Worm (Caenorhabditis elegans) whole organism, L4 larva: ENCODE results near the gene tir-1.

ENCODE experiments used
- D1046.2 ChIP-seq: fragments of 200-800 bp; sonication (Bioruptor generic); IDR thresholded peaks from 2 replicates; pipeline ENCODE4 v1.3.6; 2022; ENCODE audit warnings: missing genetic modification characterization, missing compliant biosample characterization
- F37D6.2 ChIP-seq: sonication (generic microtip); optimal IDR thresholded peaks from 2 replicates; lab custom pipeline; 2016; ENCODE audit warnings: mild to moderate bottlenecking, missing genetic modification characterization, missing compliant biosample characterization
- F49E8.2 ChIP-seq: sonication (generic microtip); optimal IDR thresholded peaks from 2 replicates; lab custom pipeline; 2016; ENCODE audit warnings: missing compliant biosample characterization, mild to moderate bottlenecking, missing genetic modification characterization, borderline replicate concordance
- Y48G9A.11 ChIP-seq: fragments of 200-800 bp; sonication (Bioruptor generic); IDR thresholded peaks from 2 replicates; pipeline ENCODE4 v1.3.6; 2022; ENCODE audit warnings: missing genetic modification reagents, missing genetic modification characterization, missing compliant biosample characterization
- ZK337.2 ChIP-seq: fragments of 200-800 bp; sonication (Bioruptor generic); IDR thresholded peaks from 2 replicates; pipeline ENCODE4 v1.3.6; 2022; ENCODE audit warnings: missing genetic modification reagents, missing genetic modification characterization, missing compliant biosample characterization
- ZK546.5 ChIP-seq, 2 experiments: sonication (generic microtip); optimal IDR thresholded peaks; 2 replicates each; lab custom pipeline; 2017; ENCODE audit warnings: missing biosample characterization in 2 of 2, missing genetic modification characterization in 2 of 2
- arid-1 ChIP-seq: fragments of 200-800 bp; sonication (Bioruptor generic); conservative IDR thresholded peaks from 2 replicates; pipeline ENCODE4 v1.3.6; 2022; ENCODE audit warnings: missing genetic modification reagents, missing genetic modification characterization, missing compliant biosample characterization
- ceh-62 ChIP-seq: sonication (generic microtip); optimal IDR thresholded peaks from 2 replicates; lab custom pipeline; 2017; ENCODE audit warnings: missing biosample characterization, missing genetic modification characterization
- ces-1 ChIP-seq: fragments of 150-350 bp; sonication (generic microtip); optimal IDR thresholded peaks from 4 replicates; lab custom pipeline; 2014; ENCODE audit warnings: missing biosample characterization, missing genetic modification reagents, missing genetic modification characterization
- cey-2 ChIP-seq: sonication (generic microtip); optimal IDR thresholded peaks from 3 replicates; lab custom pipeline; 2017; ENCODE audit warnings: missing genetic modification characterization, mild to moderate bottlenecking, missing compliant biosample characterization, antibody characterized with exemption, borderline replicate concordance; ENCODE audit not compliant: insufficient read depth
- ctbp-1 ChIP-seq: fragments of 200-800 bp; sonication (Bioruptor generic); IDR thresholded peaks from 2 replicates; pipeline ENCODE4 v1.3.6; 2022; ENCODE audit warnings: missing genetic modification reagents, missing genetic modification characterization, missing compliant biosample characterization
- daf-16 ChIP-seq, 3 experiments: sonication (generic microtip); optimal IDR thresholded peaks; 2 replicates each; lab custom pipeline; 2016 to 2017; ENCODE audit warnings: missing genetic modification characterization in 3 of 3, missing genetic modification reagents in 3 of 3, mild to moderate bottlenecking in 2 of 3, missing compliant biosample characterization in 2 of 3, missing biosample characterization in 1 of 3, moderate library complexity in 1 of 3
- daf-8 ChIP-seq: fragments of 200-800 bp; sonication (Bioruptor generic); IDR thresholded peaks from 2 replicates; pipeline ENCODE4 v1.3.6; 2022; ENCODE audit warnings: missing genetic modification characterization, missing compliant biosample characterization
- dmd-9 ChIP-seq: fragments of 200-800 bp; sonication (Bioruptor generic); IDR thresholded peaks from 2 replicates; pipeline ENCODE4 v1.3.6; 2022; ENCODE audit warnings: missing genetic modification reagents, missing genetic modification characterization, missing compliant biosample characterization
- dve-1 ChIP-seq: sonication (generic microtip); optimal IDR thresholded peaks from 2 replicates; lab custom pipeline; 2017; ENCODE audit warnings: antibody characterized with exemption, mild to moderate bottlenecking, missing genetic modification characterization, missing compliant biosample characterization; ENCODE audit not compliant: insufficient read depth
- egl-27 ChIP-seq: sonication (generic microtip); optimal IDR thresholded peaks from 3 replicates; lab custom pipeline; 2017; ENCODE audit warnings: missing biosample characterization, missing genetic modification reagents, missing genetic modification characterization
- egl-43 ChIP-seq: fragments of 200-800 bp; sonication (Bioruptor generic); IDR thresholded peaks from 2 replicates; pipeline ENCODE4 v1.3.6; 2022; ENCODE audit warnings: missing genetic modification reagents, missing genetic modification characterization, missing compliant biosample characterization
- fkh-10 ChIP-seq: fragments of 150-350 bp; optimal IDR thresholded peaks from 2 replicates; lab custom pipeline; 2014; ENCODE audit warnings: missing biosample characterization, missing genetic modification reagents, missing genetic modification characterization
- gei-8 ChIP-seq: fragments of 200-800 bp; sonication (Bioruptor generic); optimal IDR thresholded peaks from 2 replicates; lab custom pipeline; 2018; ENCODE audit warnings: mild to moderate bottlenecking, missing genetic modification characterization, missing compliant biosample characterization
- hif-1 ChIP-seq, 2 experiments: sonication (generic microtip); optimal IDR thresholded peaks; 2 replicates each; lab custom pipeline; 2016 to 2017; ENCODE audit warnings: missing compliant biosample characterization in 2 of 2, missing genetic modification characterization in 2 of 2, missing genetic modification reagents in 2 of 2, missing genotype in 2 of 2, mild to moderate bottlenecking in 1 of 2
- hlh-11 ChIP-seq: fragments of 200-800 bp; sonication (Bioruptor generic); optimal IDR thresholded peaks from 2 replicates; lab custom pipeline; 2018; ENCODE audit warnings: mild to moderate bottlenecking, missing genetic modification characterization, missing compliant biosample characterization
- lim-7 ChIP-seq: fragments of 200-800 bp; sonication (Bioruptor generic); IDR thresholded peaks from 2 replicates; pipeline ENCODE4 v1.3.6; 2022; ENCODE audit warnings: missing genetic modification characterization, missing compliant biosample characterization
- lin-13 ChIP-seq: fragments of 150-350 bp; optimal IDR thresholded peaks from 2 replicates; lab custom pipeline; 2014; ENCODE audit warnings: missing biosample characterization, missing genetic modification reagents, missing genetic modification characterization
- lin-15B ChIP-seq: fragments of 150-350 bp; sonication (generic microtip); optimal IDR thresholded peaks from 3 replicates; lab custom pipeline; 2014; ENCODE audit warnings: missing biosample characterization, missing genetic modification characterization
- lsy-2 ChIP-seq, 2 experiments: fragments of 150-350 bp in 1 of 2; sonication (generic microtip) in 1 of 2; optimal IDR thresholded peaks; 2 replicates each; lab custom pipeline; 2014 to 2017; ENCODE audit warnings: missing biosample characterization in 2 of 2, missing genetic modification characterization in 2 of 2
- madf-5 ChIP-seq, 2 experiments: fragments of 200-800 bp; sonication (Bioruptor generic); IDR thresholded peaks; 2 replicates each; pipeline ENCODE4 v1.3.6; 2022; ENCODE audit warnings: missing compliant biosample characterization in 2 of 2, missing genetic modification characterization in 2 of 2
- madf-9 ChIP-seq: fragments of 200-800 bp; sonication (Bioruptor generic); conservative IDR thresholded peaks from 2 replicates; pipeline ENCODE4 v1.3.6; 2022; ENCODE audit warnings: missing genetic modification reagents, missing genetic modification characterization, missing compliant biosample characterization
- mes-2 ChIP-seq: sonication (generic microtip); optimal IDR thresholded peaks from 2 replicates; lab custom pipeline; 2016; ENCODE audit warnings: missing genotype, mild to moderate bottlenecking, missing genetic modification characterization, missing compliant biosample characterization; ENCODE audit not compliant: poor library complexity, severe bottlenecking
- mxl-3 ChIP-seq: fragments of 200-800 bp; sonication (Bioruptor generic); optimal IDR thresholded peaks from 2 replicates; lab custom pipeline; 2018; ENCODE audit warnings: mild to moderate bottlenecking, missing genetic modification characterization, missing compliant biosample characterization
- nhr-102 ChIP-seq: sonication (generic microtip); optimal IDR thresholded peaks from 2 replicates; lab custom pipeline; 2016; ENCODE audit warnings: mild to moderate bottlenecking, missing genetic modification characterization, moderate library complexity, missing compliant biosample characterization
- nhr-111 ChIP-seq: fragments of 200-800 bp; sonication (Bioruptor generic); optimal IDR thresholded peaks from 2 replicates; lab custom pipeline; 2018; ENCODE audit warnings: mild to moderate bottlenecking, missing genetic modification characterization, missing compliant biosample characterization
- nhr-237 ChIP-seq: sonication (generic microtip); optimal IDR thresholded peaks from 2 replicates; lab custom pipeline; 2017; ENCODE audit warnings: missing biosample characterization, missing genetic modification characterization
- nhr-41 ChIP-seq: fragments of 200-800 bp; sonication (Bioruptor generic); IDR thresholded peaks from 2 replicates; pipeline ENCODE4 v1.3.6; 2022; ENCODE audit warnings: missing genetic modification reagents, missing genetic modification characterization, missing compliant biosample characterization
- nhr-48 ChIP-seq: sonication (generic microtip); optimal IDR thresholded peaks from 2 replicates; lab custom pipeline; 2016; ENCODE audit warnings: mild to moderate bottlenecking, missing genetic modification characterization, missing compliant biosample characterization
- nhr-76 ChIP-seq: fragments of 150-350 bp; optimal IDR thresholded peaks from 2 replicates; lab custom pipeline; 2014; ENCODE audit warnings: missing biosample characterization, missing genetic modification characterization
- php-3 ChIP-seq: fragments of 200-800 bp; sonication (Bioruptor generic); IDR thresholded peaks from 2 replicates; pipeline ENCODE4 v1.3.6; 2022; ENCODE audit warnings: missing genetic modification reagents, missing genetic modification characterization, missing compliant biosample characterization
- pqm-1 ChIP-seq: sonication (generic microtip); optimal IDR thresholded peaks from 2 replicates; lab custom pipeline; 2017; ENCODE audit warnings: missing biosample characterization, missing genetic modification characterization
- saeg-2 ChIP-seq: fragments of 200-800 bp; sonication (Bioruptor generic); IDR thresholded peaks from 2 replicates; pipeline ENCODE4 v1.3.6; 2022; ENCODE audit warnings: missing genetic modification reagents, missing genetic modification characterization, missing compliant biosample characterization
- skn-1 ChIP-seq: fragments of 150-350 bp; optimal IDR thresholded peaks from 2 replicates; lab custom pipeline; 2014; ENCODE audit warnings: missing biosample characterization, missing genetic modification characterization
- unc-130 ChIP-seq: sonication (generic microtip); optimal IDR thresholded peaks from 2 replicates; lab custom pipeline; 2016; ENCODE audit warnings: missing genetic modification reagents, missing genetic modification characterization, missing compliant biosample characterization
- unc-62 ChIP-seq, 3 experiments: fragments of 150-350 bp in 1 of 3; sonication (generic microtip); optimal IDR thresholded peaks in 2 of 3; peaks in 1 of 3; 1 replicate in 1 of 3; 2 replicates in 2 of 3; lab custom pipeline; 2014 to 2017; ENCODE audit warnings: missing biosample characterization in 3 of 3, missing genetic modification characterization in 3 of 3, missing genetic modification reagents in 3 of 3, missing genotype in 1 of 3
- vab-7 ChIP-seq: fragments of 200-800 bp; sonication (Bioruptor generic); IDR thresholded peaks from 2 replicates; pipeline ENCODE4 v1.3.6; 2022; ENCODE audit warnings: missing genetic modification reagents, missing genetic modification characterization, missing compliant biosample characterization
- zag-1 ChIP-seq: fragments of 150-350 bp; optimal IDR thresholded peaks from 2 replicates; lab custom pipeline; 2014; ENCODE audit warnings: missing biosample characterization, missing genetic modification characterization
- zfp-2 ChIP-seq: sonication (generic microtip); optimal IDR thresholded peaks from 2 replicates; lab custom pipeline; 2016; ENCODE audit warnings: mild to moderate bottlenecking, missing genetic modification characterization, missing compliant biosample characterization
- zfp-3 ChIP-seq: fragments of 200-800 bp; sonication (Bioruptor generic); conservative IDR thresholded peaks from 2 replicates; pipeline ENCODE4 v1.3.6; 2022; ENCODE audit warnings: missing genetic modification reagents, missing genetic modification characterization, missing compliant biosample characterization
- zip-2 ChIP-seq: fragments of 150-350 bp; optimal IDR thresholded peaks from 2 replicates; lab custom pipeline; 2014; ENCODE audit warnings: missing biosample characterization, missing genetic modification characterization

The tir-1 gene

ce11 chrIII:3863814-3864507 is 37.5 kb downstream of the tir-1 start, which contains the start of gene acs-19 (continued):
- TF ChIP-seq F37D6.2 (tag; lab: Kevin White, UChicago) (no peak), lin-15B (tag; lab: Kevin White, UChicago) (no peak), nhr-102 (no peak), nhr-48 (tag; lab: Kevin White, UChicago) (no peak), dve-1 (tag; lab: Kevin White, UChicago) (peak; percentile 25), hif-1 (tag; optimal IDR thresholded peaks at IDR 0.05; lab: Kevin White, UChicago) (peak in 1 of 2 experiments; percentile 30), lin-13 (GFP tag; lab: Kevin White, UChicago) (no peak), egl-43 (GFP tag; lab: Robert Waterston, UW) (no peak), hlh-11 (peak; percentile 17), zip-2 (tag; lab: Kevin White, UChicago) (no peak), zag-1 (tag; lab: Kevin White, UChicago) (no peak), skn-1 (tag; lab: Kevin White, UChicago) (no peak), daf-16 (GFP tag; optimal IDR thresholded peaks at IDR 0.05; lab: Kevin White, UChicago) (no peak), daf-16 (tag; optimal IDR thresholded peaks at IDR 0.05; lab: Kevin White, UChicago) (peak; percentile 4), daf-8 (GFP tag; lab: Robert Waterston, UW) (no peak), zfp-3 (GFP tag; lab: Robert Waterston, UW) (0 out of 2 replicates have a peak, but pooled peaks have one; percentile 19), ces-1 (peak; percentile 87), php-3 (GFP tag; lab: Robert Waterston, UW) (no peak), ZK546.5 (tag; optimal IDR thresholded peaks at IDR 0.05; lab: Kevin White, UChicago) (no peak), zfp-2 (tag; lab: Kevin White, UChicago) (no peak), unc-130 (no peak), lsy-2 (tag; optimal IDR thresholded peaks at IDR 0.05; lab: Kevin White, UChicago) (peak in 1 of 2 experiments; percentile 34), dmd-9 (GFP tag; lab: Robert Waterston, UW) (no peak), F49E8.2 (tag; lab: Kevin White, UChicago) (no peak), gei-8 (GFP tag; lab: Kevin White, UChicago) (peak; percentile 7), egl-27 (no peak), fkh-10 (GFP tag; lab: Kevin White, UChicago) (no peak), ceh-62 (tag; lab: Kevin White, UChicago) (no peak), saeg-2 (no peak), arid-1 (GFP tag; lab: Robert Waterston, UW) (no peak), madf-9 (no peak), nhr-41 (no peak), Y48G9A.11 (GFP tag; lab: Robert Waterston, UW) (0 out of 2 replicates have a peak, but pooled peaks have one; percentile 25), mxl-3 (GFP tag; lab: Kevin White, UChicago) (no peak), ctbp-1 (no peak), nhr-111 (GFP tag; lab: Kevin White, UChicago) (no peak), ZK337.2 (no peak), nhr-76 (tag; lab: Kevin White, UChicago) (no peak), madf-5 (GFP tag; IDR thresholded peaks at IDR 0.05; lab: Robert Waterston, UW) (no peak)

DNA sequence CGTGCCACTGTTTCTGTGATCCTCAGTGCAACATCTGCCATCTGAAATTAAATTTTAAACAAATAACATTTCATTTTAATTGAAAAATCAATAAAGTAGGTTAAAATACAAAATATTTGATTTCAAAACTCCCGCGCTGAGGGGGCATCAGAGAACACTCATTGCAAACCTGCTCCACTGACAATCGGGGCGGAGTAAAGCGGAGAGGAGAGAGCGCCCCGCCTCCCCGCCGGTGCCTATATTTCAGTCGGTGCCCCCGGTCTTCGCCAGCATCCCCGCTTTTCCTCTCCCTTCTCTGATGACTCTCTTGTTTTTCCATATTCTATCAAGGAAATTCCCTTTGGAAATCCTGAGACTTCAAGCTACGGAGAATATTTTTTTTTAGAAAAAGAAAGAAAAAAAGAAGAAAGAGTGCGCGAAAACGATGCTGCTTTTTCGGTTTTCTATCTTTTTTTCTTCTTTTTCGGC is 38.5 kb downstream of the tir-1 start, which contains the start of gene brc-1:
brc-1 (minus strand) TSS at position 51 of the 468 bp plus-strand sequence.
- peak; percentile 87 for TF ChIP-seq mes-2 (tag; lab: Kevin White, UChicago)
- TF ChIP-seq lim-7 (GFP tag; lab: Robert Waterston, UW), result peak; percentile 57; the same call in 1 of the 2 replicates
- TF ChIP-seq php-3 (GFP tag; lab: Robert Waterston, UW), result no peak
- peak; percentile 82 to 96 for TF ChIP-seq lsy-2 (tag; optimal IDR thresholded peaks at IDR 0.05; lab: Kevin White, UChicago)
- TF ChIP-seq nhr-48 (tag; lab: Kevin White, UChicago), result peak; percentile 62
- peak; percentile 73; the same call in 1 of the 2 replicates for TF ChIP-seq D1046.2 (GFP tag; lab: Robert Waterston, UW)
- no peak for TF ChIP-seq cey-2 (tag; lab: Kevin White, UChicago)
- peak; percentile 94 for TF ChIP-seq fkh-10 (GFP tag; lab: Kevin White, UChicago)
- peak; percentile 61; the same call in 1 of the 2 replicates for TF ChIP-seq vab-7
- peak; percentile 85 for TF ChIP-seq egl-43 (GFP tag; lab: Robert Waterston, UW)
- no peak for TF ChIP-seq unc-62 (GFP tag; optimal IDR thresholded peaks at IDR 0.05 in 1 of 2; lab: Kevin White, UChicago)
- no peak for TF ChIP-seq unc-62 (tag; optimal IDR thresholded peaks at IDR 0.05; lab: Kevin White, UChicago)
- no peak for TF ChIP-seq ZK546.5 (tag; optimal IDR thresholded peaks at IDR 0.05; lab: Kevin White, UChicago)
- TF ChIP-seq nhr-237, result peak; percentile 53
- TF ChIP-seq pqm-1, result peak; percentile 35
- TF ChIP-seq egl-27, result no peak
- 0 out of 2 replicates have a peak, but pooled peaks have one; percentile 45 for TF ChIP-seq arid-1 (GFP tag; lab: Robert Waterston, UW)
- TF ChIP-seq madf-9, result peak; percentile 63; the same call in 1 of the 2 replicates
- no peak for TF ChIP-seq ceh-62 (tag; lab: Kevin White, UChicago)
